Worm (Caenorhabditis elegans): ENCODE results near the gene srx-136.

- TF ChIP-seq T22C8.4 (GFP tag; IDR thresholded peaks at IDR 0.05), result no peak
- no peak for TF ChIP-seq tab-1 (GFP tag; IDR thresholded peaks at IDR 0.05)
- no peak for TF ChIP-seq ref-1 (GFP tag; conservative IDR thresholded peaks at IDR 0.05)
- TF ChIP-seq klf-2 (GFP tag; conservative IDR thresholded peaks at IDR 0.05), result no peak
- TF ChIP-seq ztf-29 (GFP tag; IDR thresholded peaks at IDR 0.05), result no peak
These were observed 20.1 kb upstream of the srx-136 start, which contains the start of gene srx-128 for ce11 chrV:13837173-13837572.
